Worm (Caenorhabditis elegans): ENCODE data around the gene Y37D8A.2.

ce11 chrIII:12836742-12837285 is 16.8 kb downstream of the Y37D8A.2 start:
- no peak for TF ChIP-seq ama-1 (optimal IDR thresholded peaks at IDR 0.05)
- TF ChIP-seq hnd-1 (tag; optimal IDR thresholded peaks at IDR 0.05), result no peak
- TF ChIP-seq F13C5.2 (tag; optimal IDR thresholded peaks at IDR 0.05), result no peak
- TF ChIP-seq flt-1 (GFP tag; IDR thresholded peaks at IDR 0.05), result no peak
- no peak for TF ChIP-seq ceh-36 (tag; optimal IDR thresholded peaks at IDR 0.05)
- TF ChIP-seq sea-1 (GFP tag; conservative IDR thresholded peaks at IDR 0.05), result no peak
- TF ChIP-seq pes-1 (GFP tag; IDR thresholded peaks at IDR 0.05), result no peak
- no peak for TF ChIP-seq ceh-13 (GFP tag; optimal IDR thresholded peaks at IDR 0.05)
- no peak for TF ChIP-seq hmg-4 (GFP tag; optimal IDR thresholded peaks at IDR 0.05)
- no peak for TF ChIP-seq ets-7 (tag; optimal IDR thresholded peaks at IDR 0.05)
- no peak for TF ChIP-seq scrt-1 (GFP tag; IDR thresholded peaks at IDR 0.05)

Data from whole organism, early embryonic.